Fruit fly (Drosophila melanogaster): ENCODE data around the gene CG9008.

dm6 chr2L:13793405-13793804 is 13.4 kb upstream of the CG9008 start, which contains the start of gene Sec71:
- TF ChIP-seq CTCF (optimal IDR thresholded peaks at IDR 0.05): no peak
- no peak for TF ChIP-seq CG8478 (optimal IDR thresholded peaks at IDR 0.05)

Data from S2 (cell line).